Worm (Caenorhabditis elegans) whole organism, L4/young adult: Measurements from ENCODE around the gene clec-68.

Source experiments
- W03F9.2 ChIP-seq: fragments of 150-350 bp; optimal IDR thresholded peaks from 2 replicates; lab custom pipeline; 2014; ENCODE audit warnings: missing biosample characterization, missing genetic modification characterization
- dao-5 ChIP-seq: sonication (generic microtip); optimal IDR thresholded peaks from 2 replicates; lab custom pipeline; 2016; ENCODE audit warnings: missing genotype, missing genetic modification characterization, moderate library complexity, missing compliant biosample characterization
- him-1 ChIP-seq: sonication (generic microtip); optimal IDR thresholded peaks from 2 replicates; lab custom pipeline; 2016; ENCODE audit warnings: missing genotype, missing genetic modification reagents, missing genetic modification characterization, missing compliant biosample characterization

DNA sequence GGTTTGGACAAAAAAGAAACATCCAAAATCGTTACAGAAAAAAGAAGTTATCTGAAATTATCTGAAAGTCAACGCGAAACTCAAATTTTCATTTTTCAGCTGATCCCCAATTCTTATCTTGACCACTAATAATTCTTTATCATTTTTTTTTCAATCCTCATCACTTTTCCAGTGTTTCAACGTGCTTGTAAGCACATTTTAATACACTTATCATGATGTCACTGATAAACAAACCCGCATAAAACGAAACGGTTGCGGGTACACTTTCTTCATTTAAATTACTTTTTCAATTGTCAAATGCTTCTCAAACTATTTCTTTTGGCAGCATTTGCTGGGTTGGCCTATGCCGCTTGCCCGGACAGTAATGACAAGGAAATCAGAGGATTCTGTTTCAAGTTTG lies 4.3 kb upstream of the clec-68 start, which contains the start of gene clec-67:
- TF ChIP-seq W03F9.2 (tag; lab: Kevin White, UChicago) (no peak), dao-5 (tag; lab: Kevin White, UChicago) (no peak), him-1 (tag; lab: Kevin White, UChicago) (no peak)
